Worm (Caenorhabditis elegans): Measurements from ENCODE around the gene clec-162.

Gene clec-162

ce11 chrIII:9698635-9699396 is 26.2 kb downstream of the clec-162 start:
- no peak for TF ChIP-seq ceh-14 (tag; optimal IDR thresholded peaks at IDR 0.05)
- peak; percentile 5 for TF ChIP-seq elt-2 (tag; optimal IDR thresholded peaks at IDR 0.05)
- no peak for TF ChIP-seq madf-2 (tag; optimal IDR thresholded peaks at IDR 0.05)

DNA sequence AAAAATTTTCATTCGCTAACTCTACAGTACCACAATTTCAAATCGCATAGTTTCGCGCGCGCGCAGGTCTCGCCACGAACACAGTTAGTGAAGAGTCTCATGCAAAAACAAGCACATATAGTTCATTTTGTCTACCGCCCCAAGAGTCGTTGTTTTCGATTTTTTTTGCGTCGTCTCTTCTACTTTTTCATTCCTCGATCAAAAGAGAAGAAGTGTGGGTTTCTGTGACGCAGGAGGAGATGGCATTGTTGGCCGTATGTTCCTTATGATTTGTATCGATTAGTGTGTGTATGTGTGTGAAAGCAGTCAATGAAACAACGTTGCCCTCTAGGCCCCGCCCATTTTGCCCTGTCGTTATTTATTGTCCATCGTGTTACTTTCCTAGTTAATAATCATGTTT is 27.1 kb downstream of the clec-162 start:
- TF ChIP-seq K09A11.1 (tag; optimal IDR thresholded peaks at IDR 0.05; ENCODE audit: insufficient read depth) (no peak), pat-9 (tag; optimal IDR thresholded peaks at IDR 0.05) (no peak), ttx-3 (tag; optimal IDR thresholded peaks at IDR 0.05) (no peak), pqm-1 (tag; optimal IDR thresholded peaks at IDR 0.05) (no peak), hlh-30 (tag; optimal IDR thresholded peaks at IDR 0.05; ENCODE audit: insufficient read depth) (no peak), fkh-6 (tag; optimal IDR thresholded peaks at IDR 0.05) (no peak), sox-2 (GFP tag; IDR thresholded peaks at IDR 0.05) (no peak), C08G9.2 (tag; optimal IDR thresholded peaks at IDR 0.05) (no peak), K02D7.2 (tag; optimal IDR thresholded peaks at IDR 0.05) (no peak)

ce11 chrIII:9697323-9697722 is 27.7 kb downstream of the clec-162 start:
- TF ChIP-seq ttx-3 (tag; optimal IDR thresholded peaks at IDR 0.05) (no peak), ceh-45 (GFP tag; IDR thresholded peaks at IDR 0.05) (no peak), fkh-6 (tag; optimal IDR thresholded peaks at IDR 0.05) (no peak), ceh-31 (tag; optimal IDR thresholded peaks at IDR 0.05) (peak; percentile 6), unc-86 (tag; optimal IDR thresholded peaks at IDR 0.05) (peak; percentile 3), Y22D7AL.16 (tag; optimal IDR thresholded peaks at IDR 0.05) (no peak), ets-4 (tag; optimal IDR thresholded peaks at IDR 0.05) (no peak), ztf-16 (tag; optimal IDR thresholded peaks at IDR 0.05) (no peak), pha-4 (tag; optimal IDR thresholded peaks at IDR 0.05) (no peak), odd-2 (tag; optimal IDR thresholded peaks at IDR 0.05) (no peak), tbx-7 (tag; optimal IDR thresholded peaks at IDR 0.05) (no peak), elt-4 (tag; optimal IDR thresholded peaks at IDR 0.05) (no peak), sox-2 (GFP tag; IDR thresholded peaks at IDR 0.05) (no peak), F13H6.1 (tag; optimal IDR thresholded peaks at IDR 0.05) (peak; percentile 59), unc-55 (GFP tag; optimal IDR thresholded peaks at IDR 0.05) (no peak), ceh-18 (tag; optimal IDR thresholded peaks at IDR 0.05) (peak; percentile 53), ceh-22 (tag; optimal IDR thresholded peaks at IDR 0.05) (no peak), nfya-1 (tag; optimal IDR thresholded peaks at IDR 0.05) (peak; percentile 70), fax-1 (tag; optimal IDR thresholded peaks at IDR 0.05) (no peak), ceh-14 (tag; optimal IDR thresholded peaks at IDR 0.05) (no peak), ceh-34 (tag; optimal IDR thresholded peaks at IDR 0.05) (peak; percentile 18), tbx-2 (tag; optimal IDR thresholded peaks at IDR 0.05) (peak; percentile 34), elt-2 (tag; optimal IDR thresholded peaks at IDR 0.05) (no peak)

ce11 chrIII:9696417-9696816 is 28.6 kb downstream of the clec-162 start, which contains the start of gene bud-31:
bud-31 (minus strand) TSS chrIII:9696517.
- TF ChIP-seq eyg-1 (tag; optimal IDR thresholded peaks at IDR 0.05) (no peak), C38D4.7 (GFP tag; optimal IDR thresholded peaks at IDR 0.05) (no peak), nhr-232 (tag; optimal IDR thresholded peaks at IDR 0.05) (no peak), ceh-24 (tag; optimal IDR thresholded peaks at IDR 0.05) (no peak), elt-4 (tag; optimal IDR thresholded peaks at IDR 0.05) (no peak)

DNA sequence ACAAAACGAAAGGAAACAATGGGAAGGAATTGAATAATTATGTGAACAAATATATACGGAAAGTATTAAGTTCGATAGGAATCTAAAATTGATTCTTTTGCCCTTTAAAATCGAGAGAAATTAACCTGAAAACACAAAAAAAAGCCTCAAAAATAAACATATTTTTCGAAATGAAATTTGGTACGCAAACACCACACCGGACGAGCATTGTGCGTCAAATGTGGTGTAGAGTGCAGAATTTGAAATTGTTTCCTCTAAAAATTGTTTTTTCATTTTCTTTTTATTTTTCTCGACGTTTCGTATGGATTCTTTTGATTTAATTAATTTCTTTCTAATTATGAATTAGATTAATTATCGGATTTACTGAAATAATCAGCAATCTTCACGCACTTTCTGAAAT is 29.6 kb downstream of the clec-162 start:
- TF ChIP-seq ceh-14 (tag; optimal IDR thresholded peaks at IDR 0.05), result peak; percentile 11
- peak; percentile 19 for TF ChIP-seq unc-42 (tag; optimal IDR thresholded peaks at IDR 0.05)
- TF ChIP-seq ceh-31 (tag; optimal IDR thresholded peaks at IDR 0.05), result no peak

Measured in whole organism, late embryonic.